Fruit fly (Drosophila melanogaster) whole organism, embryonic: ENCODE measurements around the gene pyx.

Source experiments
- B-H2 ChIP-seq: fragments of 200-800 bp; sonication (Bioruptor generic); optimal IDR thresholded peaks from 2 replicates; lab custom pipeline; 2018; ENCODE audit warnings: missing biosample characterization, mild to moderate bottlenecking, missing genetic modification characterization
- BEAF-32 ChIP-seq: fragments of 200-800 bp; sonication (Bioruptor generic); optimal IDR thresholded peaks from 3 replicates; lab custom pipeline; 2017; ENCODE audit warnings: missing biosample characterization, missing genetic modification characterization, mild to moderate bottlenecking, moderate library complexity, missing genetic modification reagents
- CG10543 ChIP-seq: fragments of 200-800 bp; sonication (Bioruptor generic); optimal IDR thresholded peaks from 3 replicates; lab custom pipeline; 2017; ENCODE audit warnings: missing biosample characterization, mild to moderate bottlenecking, missing genetic modification characterization, moderate library complexity
- CG14710 ChIP-seq: fragments of 200-800 bp; sonication (Bioruptor generic); optimal IDR thresholded peaks from 3 replicates; lab custom pipeline; 2019; ENCODE audit warnings: missing biosample characterization, mild to moderate bottlenecking, missing genetic modification characterization, moderate library complexity
- CG15514 ChIP-seq: fragments of 200-800 bp; sonication (Bioruptor generic); optimal IDR thresholded peaks from 3 replicates; lab custom pipeline; 2017; ENCODE audit warnings: missing biosample characterization, missing genetic modification characterization, mild to moderate bottlenecking, moderate library complexity, missing genetic modification reagents
- CG15696 ChIP-seq: fragments of 200-800 bp; sonication (Bioruptor generic); optimal IDR thresholded peaks from 2 replicates; lab custom pipeline; 2019; ENCODE audit warnings: missing biosample characterization, mild to moderate bottlenecking, missing genetic modification characterization, moderate library complexity
- CG1603 ChIP-seq: fragments of 200-800 bp; sonication (Bioruptor generic); optimal IDR thresholded peaks from 2 replicates; lab custom pipeline; 2019; ENCODE audit warnings: missing biosample characterization, mild to moderate bottlenecking, missing genetic modification characterization, moderate library complexity
- CG2120 ChIP-seq: fragments of 200-800 bp; sonication (Bioruptor generic); optimal IDR thresholded peaks from 3 replicates; lab custom pipeline; 2016; ENCODE audit warnings: missing biosample characterization, missing genetic modification characterization
- CG34224 ChIP-seq: fragments of 200-800 bp; sonication (Bioruptor generic); IDR thresholded peaks from 3 replicates; pipeline ENCODE4 v1.3.6; 2022; ENCODE audit warnings: missing biosample characterization, missing genetic modification characterization; ENCODE audit not compliant: partially characterized antibody
- CG34376 ChIP-seq: fragments of 200-800 bp; sonication (Bioruptor generic); optimal IDR thresholded peaks from 2 replicates; lab custom pipeline; 2018; ENCODE audit warnings: missing biosample characterization, mild to moderate bottlenecking, missing genetic modification characterization
- CG4820 ChIP-seq: fragments of 200-800 bp; sonication (Bioruptor generic); optimal IDR thresholded peaks from 3 replicates; lab custom pipeline; 2016; ENCODE audit warnings: missing biosample characterization, missing genetic modification characterization
- CG8290 ChIP-seq, 3 experiments: fragments of 200-800 bp; sonication (Bioruptor generic); optimal IDR thresholded peaks; 2 replicates each; lab custom pipeline; 2016 to 2019; ENCODE audit warnings: missing biosample characterization in 3 of 3, missing genetic modification characterization in 3 of 3, mild to moderate bottlenecking in 2 of 3, moderate library complexity in 1 of 3
- CG9437 ChIP-seq: fragments of 200-800 bp; sonication (Bioruptor generic); optimal IDR thresholded peaks from 2 replicates; lab custom pipeline; 2018; ENCODE audit warnings: missing biosample characterization, mild to moderate bottlenecking, missing genetic modification characterization
- CHES-1-like ChIP-seq: fragments of 200-800 bp; sonication (Bioruptor generic); optimal IDR thresholded peaks from 2 replicates; lab custom pipeline; 2016; ENCODE audit warnings: missing biosample characterization, missing genetic modification characterization
- Dp ChIP-seq: fragments of 200-800 bp; sonication (Bioruptor generic); optimal IDR thresholded peaks from 2 replicates; lab custom pipeline; 2018; ENCODE audit warnings: missing biosample characterization, mild to moderate bottlenecking, missing genetic modification characterization, moderate library complexity
- E2f2 ChIP-seq: fragments of 200-800 bp; sonication (Bioruptor generic); IDR thresholded peaks from 2 replicates; pipeline ENCODE4 v1.3.6; 2022; ENCODE audit warnings: missing biosample characterization, missing genetic modification characterization
- Ets97D ChIP-seq: fragments of 200-800 bp; sonication (Bioruptor generic); optimal IDR thresholded peaks from 3 replicates; lab custom pipeline; 2016; ENCODE audit warnings: missing biosample characterization, missing genetic modification characterization
- HmgZ ChIP-seq: fragments of 200-800 bp; sonication (Bioruptor generic); optimal IDR thresholded peaks from 2 replicates; lab custom pipeline; 2018; ENCODE audit warnings: missing biosample characterization, mild to moderate bottlenecking, missing genetic modification characterization
- Hmr ChIP-seq: fragments of 200-800 bp; sonication (Bioruptor generic); optimal IDR thresholded peaks from 3 replicates; lab custom pipeline; 2017; ENCODE audit warnings: mild to moderate bottlenecking, missing biosample characterization, missing genetic modification reagents, missing genetic modification characterization
- MBD-R2 ChIP-seq: fragments of 200-800 bp; sonication (Bioruptor generic); IDR thresholded peaks from 2 replicates; pipeline ENCODE4 v1.3.6; 2022; ENCODE audit warnings: missing biosample characterization, missing genetic modification characterization
- MESR4 ChIP-seq: fragments of 200-800 bp; sonication (Bioruptor generic); optimal IDR thresholded peaks from 2 replicates; lab custom pipeline; 2018; ENCODE audit warnings: missing biosample characterization, mild to moderate bottlenecking, missing genetic modification characterization, moderate library complexity
- Med ChIP-seq: fragments of 200-800 bp; sonication (Bioruptor generic); peaks from one replicate; lab custom pipeline; 2016; ENCODE audit warnings: missing biosample characterization, missing genetic modification characterization, mild to moderate bottlenecking, inconsistent platforms, moderate library complexity
- Mes4 ChIP-seq: fragments of 200-800 bp; sonication (Bioruptor generic); optimal IDR thresholded peaks from 2 replicates; lab custom pipeline; 2016; ENCODE audit warnings: missing biosample characterization, missing genetic modification characterization
- Myb ChIP-seq: fragments of 200-800 bp; sonication (Bioruptor generic); optimal IDR thresholded peaks from 2 replicates; lab custom pipeline; 2016; ENCODE audit warnings: missing biosample characterization, missing genetic modification characterization
- NFAT ChIP-seq: fragments of 200-800 bp; sonication (Bioruptor generic); IDR thresholded peaks from 2 replicates; pipeline ENCODE4 v1.3.6; 2022; ENCODE audit warnings: missing biosample characterization, missing genetic modification characterization
- Pdp1 ChIP-seq, 2 experiments: fragments of 200-800 bp; sonication (Bioruptor generic); optimal IDR thresholded peaks; 3 replicates each; lab custom pipeline; 2016; ENCODE audit warnings: missing biosample characterization in 2 of 2, missing genetic modification characterization in 2 of 2, mild to moderate bottlenecking in 1 of 2, moderate library complexity in 1 of 2
- Poxn ChIP-seq: fragments of 200-800 bp; sonication (Bioruptor generic); IDR thresholded peaks from 2 replicates; pipeline ENCODE4 v1.3.6; 2022; ENCODE audit warnings: missing biosample characterization, missing genetic modification characterization
- Sin3A ChIP-seq: fragments of >200 bp; optimal IDR thresholded peaks from 2 replicates; lab custom pipeline; 2018
- Trl ChIP-seq, 3 experiments: fragments of >200 bp in 2 of 3; fragments of 200-800 bp in 1 of 3; sonication (Bioruptor generic) in 1 of 3; optimal IDR thresholded peaks; 2 replicates in 1 of 3; 3 replicates in 2 of 3; lab custom pipeline; 2016 to 2017; ENCODE audit warnings: missing biosample characterization in 1 of 3, missing genetic modification characterization in 1 of 3
- Xbp1 ChIP-seq: fragments of 200-800 bp; sonication (Bioruptor generic); optimal IDR thresholded peaks from 3 replicates; lab custom pipeline; 2016; ENCODE audit warnings: missing biosample characterization, mild to moderate bottlenecking, missing genetic modification characterization
- YL-1 ChIP-seq: fragments of 200-800 bp; sonication (Bioruptor generic); optimal IDR thresholded peaks from 3 replicates; lab custom pipeline; 2017; ENCODE audit warnings: missing biosample characterization, mild to moderate bottlenecking, missing genetic modification characterization
- bigmax ChIP-seq: fragments of 200-800 bp; sonication (Bioruptor generic); optimal IDR thresholded peaks from 2 replicates; lab custom pipeline; 2018; ENCODE audit warnings: missing biosample characterization, mild to moderate bottlenecking, missing genetic modification characterization
- bsh ChIP-seq, 2 experiments: fragments of 200-800 bp; sonication (Bioruptor generic); optimal IDR thresholded peaks; 2 replicates each; lab custom pipeline; 2017 to 2018; ENCODE audit warnings: mild to moderate bottlenecking in 2 of 2, missing biosample characterization in 2 of 2, missing genetic modification characterization in 2 of 2, moderate library complexity in 1 of 2
- ci ChIP-seq: fragments of 200-800 bp; sonication (Bioruptor generic); IDR thresholded peaks from 3 replicates; pipeline ENCODE4 v1.3.6; 2022; ENCODE audit warnings: missing biosample characterization, missing genetic modification characterization
- crp ChIP-seq, 2 experiments: fragments of 200-800 bp; sonication (Bioruptor generic); optimal IDR thresholded peaks; 2 replicates in 1 of 2; 3 replicates in 1 of 2; lab custom pipeline; 2017; ENCODE audit warnings: missing biosample characterization in 2 of 2, missing genetic modification characterization in 2 of 2, mild to moderate bottlenecking in 1 of 2, moderate library complexity in 1 of 2
- exex ChIP-seq: fragments of 200-800 bp; sonication (Bioruptor generic); optimal IDR thresholded peaks from 4 replicates; lab custom pipeline; 2018; ENCODE audit warnings: missing biosample characterization, mild to moderate bottlenecking, missing genetic modification characterization, moderate library complexity
- fd102C ChIP-seq: fragments of 200-800 bp; sonication (Bioruptor generic); optimal IDR thresholded peaks from 2 replicates; lab custom pipeline; 2018; ENCODE audit warnings: missing biosample characterization, mild to moderate bottlenecking, missing genetic modification characterization, moderate library complexity
- fu2 ChIP-seq: fragments of 200-800 bp; sonication (Bioruptor generic); optimal IDR thresholded peaks from 2 replicates; lab custom pipeline; 2016; ENCODE audit warnings: missing biosample characterization, missing genetic modification characterization
- grn ChIP-seq: fragments of 200-800 bp; sonication (Bioruptor generic); optimal IDR thresholded peaks from 3 replicates; lab custom pipeline; 2017; ENCODE audit warnings: missing biosample characterization, missing genetic modification characterization
- mirr ChIP-seq: fragments of 200-800 bp; sonication (Bioruptor generic); optimal IDR thresholded peaks from 3 replicates; lab custom pipeline; 2018; ENCODE audit warnings: missing biosample characterization, mild to moderate bottlenecking, missing genetic modification characterization
- nom ChIP-seq: fragments of 200-800 bp; sonication (Bioruptor generic); optimal IDR thresholded peaks from 2 replicates; lab custom pipeline; 2017; ENCODE audit warnings: missing biosample characterization, missing genetic modification characterization, mild to moderate bottlenecking, moderate library complexity, missing genetic modification reagents
- psq ChIP-seq: fragments of 200-800 bp; sonication (Bioruptor generic); optimal IDR thresholded peaks from 2 replicates; lab custom pipeline; 2017; ENCODE audit warnings: missing biosample characterization, missing genetic modification characterization
- pzg ChIP-seq: fragments of 200-800 bp; sonication (Bioruptor generic); optimal IDR thresholded peaks from 3 replicates; lab custom pipeline; 2018; ENCODE audit warnings: missing biosample characterization, mild to moderate bottlenecking, missing genetic modification characterization, moderate library complexity
- row ChIP-seq: fragments of 200-800 bp; sonication (Bioruptor generic); IDR thresholded peaks from 3 replicates; pipeline ENCODE4 v1.3.6; 2022; ENCODE audit warnings: missing biosample characterization, missing genetic modification characterization
- slbo ChIP-seq: fragments of 200-800 bp; sonication (Bioruptor generic); IDR thresholded peaks from 2 replicates; pipeline ENCODE4 v1.3.6; 2022; ENCODE audit warnings: missing biosample characterization, missing genetic modification characterization
- stwl ChIP-seq: fragments of 200-800 bp; sonication (Bioruptor generic); optimal IDR thresholded peaks from 3 replicates; lab custom pipeline; 2018; ENCODE audit warnings: missing biosample characterization, mild to moderate bottlenecking, missing genetic modification characterization, moderate library complexity
- sug ChIP-seq: fragments of 200-800 bp; optimal IDR thresholded peaks from 2 replicates; lab custom pipeline; 2019; ENCODE audit warnings: missing biosample characterization, mild to moderate bottlenecking, missing genetic modification characterization, moderate library complexity

Gene pyx

DNA sequence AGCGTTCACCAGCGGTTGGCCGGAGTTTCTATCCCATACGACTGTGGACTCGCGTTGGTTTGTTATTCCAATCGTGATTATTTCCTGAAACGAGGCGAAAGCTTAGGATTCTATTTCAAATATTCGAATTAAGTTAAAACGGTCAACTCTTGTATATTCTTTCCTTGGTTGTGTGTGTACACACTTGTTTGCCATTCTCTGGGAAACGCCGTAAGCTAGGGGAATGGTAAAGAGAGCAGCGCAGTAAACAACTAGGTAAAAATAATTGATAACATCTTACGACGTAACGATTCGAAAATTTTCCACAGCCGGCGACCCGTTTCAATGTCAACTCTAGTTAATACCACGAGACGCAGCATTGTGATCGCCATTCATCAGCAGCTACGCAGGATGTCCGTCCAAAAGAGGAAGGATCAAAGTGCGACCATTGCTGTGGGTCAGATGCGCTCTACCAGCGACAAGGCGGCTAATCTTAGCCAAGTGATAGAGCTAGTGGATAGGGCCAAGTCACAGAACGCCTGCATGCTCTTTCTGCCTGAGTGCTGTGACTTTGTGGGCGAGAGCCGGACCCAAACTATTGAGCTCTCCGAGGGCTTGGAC, 19.2 kb downstream of the pyx start, which contains the start of gene NitFhit:
Gene NitFhit (plus strand): TSS at position 195 of the 600 bp plus-strand sequence.
- no peak for TF ChIP-seq psq (GFP tag; lab: Kevin White, UChicago)
- TF ChIP-seq CG34376 = peak; percentile 39
- no peak for TF ChIP-seq fu2 (GFP tag; lab: Kevin White, UChicago)
- peak; percentile 56 for TF ChIP-seq Dp (GFP tag; lab: Kevin White, UChicago)
- TF ChIP-seq bsh (GFP tag; optimal IDR thresholded peaks at IDR 0.05; lab: Kevin White, UChicago) = peak in 1 of 2 experiments; percentile 21
- peak; percentile 8 for TF ChIP-seq exex (tag; lab: Kevin White, UChicago)
- TF ChIP-seq CG14710 (tag; lab: Kevin White, UChicago) = peak; percentile 100
- peak; percentile 66 for TF ChIP-seq YL-1 (GFP tag; lab: Kevin White, UChicago)
- TF ChIP-seq CG2120 (GFP tag; lab: Kevin White, UChicago) = peak; percentile 15
- peak; percentile 87 for TF ChIP-seq CG4820
- TF ChIP-seq mirr = peak; percentile 10
- peak; percentile 34 for TF ChIP-seq B-H2 (GFP tag; lab: Kevin White, UChicago)
- TF ChIP-seq bigmax (GFP tag; lab: Kevin White, UChicago) = no peak
- peak; percentile 48; the same call in 1 of the 3 replicates for TF ChIP-seq row
- no peak for TF ChIP-seq Poxn
- TF ChIP-seq CHES-1-like (GFP tag; lab: Kevin White, UChicago) = peak; percentile 5
- TF ChIP-seq crp (GFP tag; optimal IDR thresholded peaks at IDR 0.05; lab: Kevin White, UChicago) = peak in 1 of 2 experiments; percentile 73
- TF ChIP-seq CG34224 (GFP tag; lab: Robert Waterston, UW) = no peak
- TF ChIP-seq CG9437 (GFP tag; lab: Kevin White, UChicago) = peak; percentile 96
- peak; percentile 95 for TF ChIP-seq Myb (GFP tag; lab: Kevin White, UChicago)
- peak; percentile 8 for TF ChIP-seq CG10543 (GFP tag; lab: Kevin White, UChicago)
- no peak for TF ChIP-seq Hmr
- peak; percentile 72 for TF ChIP-seq MBD-R2 (GFP tag; lab: Robert Waterston, UW)
- TF ChIP-seq fd102C (GFP tag; lab: Kevin White, UChicago) = no peak
- peak; percentile 36 for TF ChIP-seq sug (tag; lab: Kevin White, UChicago)
- peak; percentile 75 for TF ChIP-seq CG1603 (tag; lab: Kevin White, UChicago)
- TF ChIP-seq HmgZ (tag; lab: Kevin White, UChicago) = peak; percentile 34
- peak in 1 of 2 experiments; percentile 89 for TF ChIP-seq Pdp1 (GFP tag; optimal IDR thresholded peaks at IDR 0.05; lab: Kevin White, UChicago)
- TF ChIP-seq CG15696 = no peak
- TF ChIP-seq NFAT (GFP tag; lab: Robert Waterston, UW) = peak; percentile 45; the same call in 1 of the 2 replicates
- peak; percentile 54 for TF ChIP-seq E2f2
- TF ChIP-seq nom = peak; percentile 52
- TF ChIP-seq slbo (GFP tag; lab: Robert Waterston, UW) = 0 out of 2 replicates have a peak, but pooled peaks have one; percentile 4
- TF ChIP-seq Ets97D (GFP tag; lab: Kevin White, UChicago) = peak; percentile 13
- no peak for TF ChIP-seq Mes4
- TF ChIP-seq stwl (tag; lab: Kevin White, UChicago) = peak; percentile 31
- peak; percentile 7 for TF ChIP-seq CG15514 (GFP tag; lab: Kevin White, UChicago)
- TF ChIP-seq Trl (optimal IDR thresholded peaks at IDR 0.05; lab: Kevin White, UChicago) = peak in 1 of 2 experiments; percentile 18
- no peak for TF ChIP-seq Trl (GFP tag; optimal IDR thresholded peaks at IDR 0.05; lab: Kevin White, UChicago)
- TF ChIP-seq ci = peak; percentile 45; the same call in 1 of the 3 replicates
- peak; percentile 91 for TF ChIP-seq grn (GFP tag; lab: Kevin White, UChicago)
- no peak for TF ChIP-seq CG8290 (GFP tag; optimal IDR thresholded peaks at IDR 0.05; lab: Kevin White, UChicago)
- TF ChIP-seq CG8290 (tag; optimal IDR thresholded peaks at IDR 0.05; lab: Kevin White, UChicago) = peak in 1 of 2 experiments; percentile 17
- TF ChIP-seq Xbp1 (GFP tag; lab: Kevin White, UChicago) = peak; percentile 2
- TF ChIP-seq Med (GFP tag; lab: Kevin White, UChicago) = peak; percentile 48
- peak; percentile 6 for TF ChIP-seq BEAF-32 (GFP tag; lab: Kevin White, UChicago)
- TF ChIP-seq Sin3A = peak; percentile 31
- TF ChIP-seq pzg (GFP tag; lab: Kevin White, UChicago) = peak; percentile 65
- TF ChIP-seq MESR4 (GFP tag; lab: Kevin White, UChicago) = peak; percentile 46
